Worm (Caenorhabditis elegans) whole organism, midembryonic: ENCODE data around the gene snfc-5.

ENCODE experiments used
- T22C8.4 ChIP-seq: fragments of 200-800 bp; sonication (Bioruptor generic); IDR thresholded peaks from 2 replicates; pipeline ENCODE4 v1.3.6; 2022; ENCODE audit warnings: missing genetic modification characterization, missing compliant biosample characterization
- flt-1 ChIP-seq: fragments of 200-800 bp; sonication (Bioruptor generic); IDR thresholded peaks from 2 replicates; pipeline ENCODE4 v1.3.6; 2022; ENCODE audit warnings: missing genetic modification characterization, missing compliant biosample characterization
- klf-2 ChIP-seq: fragments of 200-800 bp; sonication (Bioruptor generic); conservative IDR thresholded peaks from 2 replicates; pipeline ENCODE4 v1.3.6; 2022; ENCODE audit warnings: missing genetic modification reagents, missing genetic modification characterization, missing compliant biosample characterization
- ztf-29 ChIP-seq: fragments of 200-800 bp; sonication (Bioruptor generic); IDR thresholded peaks from 2 replicates; pipeline ENCODE4 v1.3.6; 2022; ENCODE audit warnings: missing genetic modification reagents, missing genetic modification characterization, missing compliant biosample characterization

DNA sequence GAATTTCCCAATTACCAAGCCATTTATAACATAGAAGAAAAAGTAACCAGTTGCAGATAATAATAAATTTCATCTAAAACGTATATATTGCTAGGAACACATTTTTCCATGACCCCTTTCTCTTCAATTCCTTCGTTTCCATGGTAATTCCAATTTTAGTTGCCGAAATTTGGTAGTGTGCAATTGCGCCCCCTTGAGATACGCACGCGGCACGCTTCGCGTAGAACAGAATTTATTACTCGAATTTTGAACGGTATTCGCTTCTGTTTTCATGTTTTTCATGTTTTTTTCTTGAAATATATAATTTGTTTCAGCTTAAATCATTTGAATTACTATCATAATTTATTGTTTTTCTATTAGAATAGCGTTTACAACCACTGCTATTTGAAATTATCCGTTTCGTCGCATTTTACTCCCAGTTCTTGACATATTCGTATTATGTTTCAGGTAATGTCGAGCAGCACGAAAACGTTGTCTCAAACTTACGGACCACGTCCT, at the start of gene snfc-5, which contains the start of gene R07E5.17:
- no peak for TF ChIP-seq flt-1
- no peak for TF ChIP-seq ztf-29 (GFP tag; lab: Robert Waterston, UW)
- TF ChIP-seq T22C8.4 (GFP tag; lab: Robert Waterston, UW): no peak
- no peak for TF ChIP-seq klf-2
